Fruit fly (Drosophila melanogaster) whole organism, embryonic: ENCODE results near the gene CG31525.

Source experiments
- CG11504 ChIP-seq: fragments of 200-800 bp; sonication (Bioruptor generic); optimal IDR thresholded peaks from 3 replicates; lab custom pipeline; 2019; ENCODE audit warnings: missing biosample characterization, mild to moderate bottlenecking, missing genetic modification characterization, moderate library complexity
- CG13894 ChIP-seq: fragments of 200-800 bp; sonication (Bioruptor generic); optimal IDR thresholded peaks from 3 replicates; lab custom pipeline; 2018; ENCODE audit warnings: missing biosample characterization, mild to moderate bottlenecking, missing genetic modification characterization, moderate library complexity
- Ets97D ChIP-seq: fragments of 200-800 bp; sonication (Bioruptor generic); optimal IDR thresholded peaks from 3 replicates; lab custom pipeline; 2016; ENCODE audit warnings: missing biosample characterization, missing genetic modification characterization
- Hr51 ChIP-seq, 2 experiments: fragments of 200-800 bp; sonication (Bioruptor generic); optimal IDR thresholded peaks; 2 replicates in 1 of 2; 3 replicates in 1 of 2; lab custom pipeline; 2016 to 2018; ENCODE audit warnings: missing biosample characterization in 2 of 2, missing genetic modification characterization in 2 of 2, mild to moderate bottlenecking in 1 of 2, moderate library complexity in 1 of 2
- chn ChIP-seq: fragments of 200-800 bp; sonication (Bioruptor generic); optimal IDR thresholded peaks from 2 replicates; lab custom pipeline; 2016; ENCODE audit warnings: missing biosample characterization, missing genetic modification characterization
- croc ChIP-seq: fragments of 200-800 bp; sonication (Bioruptor generic); conservative IDR thresholded peaks from 3 replicates; pipeline ENCODE4 v1.3.6; 2022; ENCODE audit warnings: missing biosample characterization, missing genetic modification characterization

- no peak for TF ChIP-seq Hr51 (GFP tag; optimal IDR thresholded peaks at IDR 0.05; lab: Kevin White, UChicago)
- TF ChIP-seq CG11504: no peak
- TF ChIP-seq chn: no peak
- TF ChIP-seq croc: no peak
- TF ChIP-seq CG13894 (tag; lab: Kevin White, UChicago): no peak
- TF ChIP-seq Ets97D (GFP tag; lab: Kevin White, UChicago): peak; percentile 24
Observed at dm6 chr3R:4390133-4390532, 36.7 kb upstream of the CG31525 start, which contains the start of gene CG14646.
